Fruit fly (Drosophila melanogaster) whole organism, prepupa: ENCODE measurements around the gene CG4829.

ENCODE experiments used
- CG16779 ChIP-seq: fragments of 200-800 bp; sonication (Bioruptor generic); optimal IDR thresholded peaks from 3 replicates; lab custom pipeline; 2017; ENCODE audit warnings: missing biosample characterization, mild to moderate bottlenecking, missing genetic modification characterization
- CG32006 ChIP-seq: fragments of 200-800 bp; sonication (Bioruptor generic); optimal IDR thresholded peaks from 3 replicates; lab custom pipeline; 2017; ENCODE audit warnings: missing biosample characterization, mild to moderate bottlenecking, missing genetic modification characterization
- CG4318 ChIP-seq: fragments of 200-800 bp; sonication (Bioruptor generic); optimal IDR thresholded peaks from 3 replicates; lab custom pipeline; 2017; ENCODE audit warnings: missing biosample characterization, mild to moderate bottlenecking, missing genetic modification characterization
- Ets21C ChIP-seq: fragments of 200-800 bp; sonication (Bioruptor generic); optimal IDR thresholded peaks from 3 replicates; lab custom pipeline; 2016; ENCODE audit warnings: missing biosample characterization, missing genetic modification characterization
- Gug ChIP-seq: fragments of 200-800 bp; sonication (Bioruptor generic); IDR thresholded peaks from 2 replicates; pipeline ENCODE4 v1.3.6; 2022; ENCODE audit warnings: missing biosample characterization, missing genetic modification characterization
- OdsH ChIP-seq: fragments of 200-800 bp; sonication (Bioruptor generic); optimal IDR thresholded peaks from 3 replicates; lab custom pipeline; 2016; ENCODE audit warnings: missing biosample characterization, missing genetic modification characterization
- Smox ChIP-seq: fragments of 200-800 bp; sonication (Bioruptor generic); optimal IDR thresholded peaks from 3 replicates; lab custom pipeline; 2016; ENCODE audit warnings: missing biosample characterization, missing genetic modification characterization
- esn ChIP-seq: fragments of 200-800 bp; sonication (Bioruptor generic); optimal IDR thresholded peaks from 2 replicates; lab custom pipeline; 2016; ENCODE audit warnings: missing biosample characterization, mild to moderate bottlenecking, missing genetic modification characterization, moderate library complexity
- fd59A ChIP-seq: fragments of 200-800 bp; sonication (Bioruptor generic); optimal IDR thresholded peaks from 2 replicates; lab custom pipeline; 2017; ENCODE audit warnings: missing biosample characterization, mild to moderate bottlenecking, missing genetic modification characterization, missing genetic modification reagents
- fkh ChIP-seq: fragments of 200-800 bp; sonication (Bioruptor generic); optimal IDR thresholded peaks from 3 replicates; lab custom pipeline; 2017; ENCODE audit warnings: missing biosample characterization, mild to moderate bottlenecking, missing genetic modification characterization, moderate library complexity

DNA sequence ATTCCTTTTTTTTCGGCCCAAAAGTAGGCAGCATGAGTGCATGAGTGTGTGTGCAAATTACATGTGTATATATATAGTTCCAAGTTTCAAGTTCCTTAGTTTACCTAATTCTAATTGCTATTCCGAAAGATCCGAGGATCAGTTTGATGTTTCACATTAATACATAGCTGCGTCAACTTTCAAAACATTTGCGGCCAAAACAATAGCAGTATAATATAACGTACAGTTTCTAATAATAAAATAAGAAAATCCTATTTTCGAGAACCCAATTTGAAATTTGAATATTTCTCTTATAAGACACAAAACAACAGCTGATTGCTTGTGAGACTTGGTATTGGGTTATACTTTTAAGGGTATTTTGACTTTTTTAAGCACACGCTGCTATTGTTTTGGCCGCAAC lies 27.5 kb downstream of the CG4829 start:
- no peak for TF ChIP-seq CG16779 (tag; lab: Kevin White, UChicago)
- TF ChIP-seq esn (GFP tag; lab: Kevin White, UChicago), result no peak
- TF ChIP-seq CG32006, result no peak
- no peak for TF ChIP-seq Smox (GFP tag; lab: Kevin White, UChicago)
- no peak for TF ChIP-seq Gug (GFP tag; lab: Robert Waterston, UW)
- no peak for TF ChIP-seq Ets21C (GFP tag; lab: Kevin White, UChicago)
- no peak for TF ChIP-seq fkh (GFP tag; lab: Kevin White, UChicago)
- no peak for TF ChIP-seq OdsH (GFP tag; lab: Kevin White, UChicago)
- TF ChIP-seq fd59A, result no peak
- TF ChIP-seq CG4318 (GFP tag; lab: Kevin White, UChicago), result no peak
